Fruit fly (Drosophila melanogaster): ENCODE measurements around the gene Sk2.

- no peak for TF ChIP-seq Sin3A (optimal IDR thresholded peaks at IDR 0.05)
- no peak for TF ChIP-seq insv (optimal IDR thresholded peaks at IDR 0.05)
- no peak for TF ChIP-seq Myc (optimal IDR thresholded peaks at IDR 0.05)
Measured at dm6 chr3L:3071675-3072583, 25.0 kb downstream of the Sk2 start.

All from Kc167 (cell line).